Worm (Caenorhabditis elegans) whole organism, early embryonic: ENCODE results near the gene pat-4.

Source experiments
- B0310.2 ChIP-seq: sonication (generic microtip); optimal IDR thresholded peaks from 2 replicates; lab custom pipeline; 2016; ENCODE audit warnings: mild to moderate bottlenecking, missing genetic modification characterization, missing compliant biosample characterization
- F13C5.2 ChIP-seq: sonication (generic microtip); optimal IDR thresholded peaks from 2 replicates; lab custom pipeline; 2017; ENCODE audit warnings: mild to moderate bottlenecking, missing genetic modification characterization, inconsistent platforms, missing compliant biosample characterization
- aly-1 ChIP-seq: sonication (generic microtip); optimal IDR thresholded peaks from 2 replicates; lab custom pipeline; 2016; ENCODE audit warnings: missing genetic modification characterization, missing compliant biosample characterization
- ama-1 ChIP-seq: fragments of 150-350 bp; optimal IDR thresholded peaks from 2 replicates; lab custom pipeline; 2014
- ceh-13 ChIP-seq: fragments of 200-800 bp; sonication (Bioruptor generic); optimal IDR thresholded peaks from 2 replicates; lab custom pipeline; 2018; ENCODE audit warnings: mild to moderate bottlenecking, missing genetic modification characterization, missing compliant biosample characterization
- ceh-36 ChIP-seq: sonication (generic microtip); optimal IDR thresholded peaks from 2 replicates; lab custom pipeline; 2016; ENCODE audit warnings: missing genetic modification characterization, inconsistent platforms, missing compliant biosample characterization
- ets-7 ChIP-seq: sonication (generic microtip); optimal IDR thresholded peaks from 2 replicates; lab custom pipeline; 2016; ENCODE audit warnings: missing genotype, missing genetic modification characterization, missing compliant biosample characterization
- flt-1 ChIP-seq: fragments of 200-800 bp; sonication (Bioruptor generic); IDR thresholded peaks from 2 replicates; pipeline ENCODE4 v1.3.6; 2022; ENCODE audit warnings: missing genetic modification characterization, missing compliant biosample characterization
- hmbx-1 ChIP-seq: sonication (generic microtip); optimal IDR thresholded peaks from 2 replicates; lab custom pipeline; 2016; ENCODE audit warnings: mild to moderate bottlenecking, missing genetic modification characterization, missing compliant biosample characterization
- hmg-4 ChIP-seq: fragments of 200-800 bp; sonication (Bioruptor generic); optimal IDR thresholded peaks from 2 replicates; lab custom pipeline; 2018; ENCODE audit warnings: mild to moderate bottlenecking, missing genetic modification characterization, missing compliant biosample characterization
- hnd-1 ChIP-seq: sonication (generic microtip); optimal IDR thresholded peaks from 2 replicates; lab custom pipeline; 2016; ENCODE audit warnings: missing genetic modification characterization, missing compliant biosample characterization
- pes-1 ChIP-seq: fragments of 200-800 bp; sonication (Bioruptor generic); IDR thresholded peaks from 2 replicates; pipeline ENCODE4 v1.3.6; 2022; ENCODE audit warnings: missing genetic modification reagents, missing genetic modification characterization, missing compliant biosample characterization
- scrt-1 ChIP-seq: fragments of 200-800 bp; sonication (Bioruptor generic); IDR thresholded peaks from 2 replicates; pipeline ENCODE4 v1.3.6; 2022; ENCODE audit warnings: missing genetic modification characterization, missing compliant biosample characterization
- sea-1 ChIP-seq: fragments of 200-800 bp; sonication (Bioruptor generic); conservative IDR thresholded peaks from 2 replicates; pipeline ENCODE4 v1.3.6; 2022; ENCODE audit warnings: missing genetic modification characterization, missing compliant biosample characterization
- tbx-11 ChIP-seq: fragments of 200-800 bp; sonication (Bioruptor generic); IDR thresholded peaks from 2 replicates; pipeline ENCODE4 v1.3.6; 2022; ENCODE audit warnings: missing genetic modification characterization, missing compliant biosample characterization
- tbx-37 ChIP-seq: fragments of 200-800 bp; sonication (Bioruptor generic); conservative IDR thresholded peaks from 2 replicates; pipeline ENCODE4 v1.3.6; 2022; ENCODE audit warnings: missing genetic modification reagents, missing genetic modification characterization, missing compliant biosample characterization
- tra-4 ChIP-seq: sonication (generic microtip); optimal IDR thresholded peaks from 2 replicates; lab custom pipeline; 2017; ENCODE audit warnings: missing genetic modification characterization, missing compliant biosample characterization

The pat-4 gene

ce11 chrIII:67025-67424, 27.6 kb downstream of the pat-4 start:
- TF ChIP-seq B0310.2 (tag; lab: Kevin White, UChicago) (no peak), hmg-4 (GFP tag; lab: Kevin White, UChicago) (no peak), ceh-36 (tag; lab: Kevin White, UChicago) (no peak), tbx-11 (GFP tag; lab: Robert Waterston, UW) (no peak), scrt-1 (GFP tag; lab: Robert Waterston, UW) (no peak), aly-1 (no peak), pes-1 (GFP tag; lab: Robert Waterston, UW) (no peak), hmbx-1 (tag; lab: Kevin White, UChicago) (no peak), sea-1 (no peak), ets-7 (tag; lab: Kevin White, UChicago) (no peak), flt-1 (GFP tag; lab: Robert Waterston, UW) (no peak), ama-1 (lab: Kevin White, UChicago) (no peak), tra-4 (tag; lab: Kevin White, UChicago) (no peak)

ce11 chrIII:66160-66559, 28.4 kb downstream of the pat-4 start, which contains the start of gene pck-1:
Gene pck-1, minus strand, starts transcription at chrIII:66260.
- no peak for TF ChIP-seq tbx-11 (GFP tag; lab: Robert Waterston, UW)
- no peak for TF ChIP-seq sea-1
- TF ChIP-seq pes-1 (GFP tag; lab: Robert Waterston, UW), result no peak
- no peak for TF ChIP-seq hmg-4 (GFP tag; lab: Kevin White, UChicago)
- TF ChIP-seq ceh-36 (tag; lab: Kevin White, UChicago), result no peak
- TF ChIP-seq aly-1, result no peak
- TF ChIP-seq B0310.2 (tag; lab: Kevin White, UChicago), result no peak
- no peak for TF ChIP-seq scrt-1 (GFP tag; lab: Robert Waterston, UW)
- no peak for TF ChIP-seq hnd-1 (tag; lab: Kevin White, UChicago)
- no peak for TF ChIP-seq ceh-13

ce11 chrIII:65626-65937, 29.0 kb downstream of the pat-4 start:
- TF ChIP-seq hnd-1 (tag; lab: Kevin White, UChicago) (no peak), flt-1 (GFP tag; lab: Robert Waterston, UW) (no peak)

ce11 chrIII:64747-65625, 29.6 kb downstream of the pat-4 start:
- TF ChIP-seq tra-4 (tag; lab: Kevin White, UChicago), result no peak
- no peak for TF ChIP-seq scrt-1 (GFP tag; lab: Robert Waterston, UW)
- no peak for TF ChIP-seq aly-1
- no peak for TF ChIP-seq tbx-11 (GFP tag; lab: Robert Waterston, UW)
- TF ChIP-seq ceh-13, result no peak
- no peak for TF ChIP-seq hmbx-1 (tag; lab: Kevin White, UChicago)
- no peak for TF ChIP-seq sea-1
- TF ChIP-seq ceh-36 (tag; lab: Kevin White, UChicago), result no peak
- no peak for TF ChIP-seq hmg-4 (GFP tag; lab: Kevin White, UChicago)
- TF ChIP-seq B0310.2 (tag; lab: Kevin White, UChicago), result no peak
- no peak for TF ChIP-seq ets-7 (tag; lab: Kevin White, UChicago)
- no peak for TF ChIP-seq ama-1 (lab: Kevin White, UChicago)
- no peak for TF ChIP-seq F13C5.2 (tag; lab: Kevin White, UChicago)
- TF ChIP-seq hnd-1 (tag; lab: Kevin White, UChicago), result no peak
- no peak for TF ChIP-seq tbx-37 (GFP tag; lab: Robert Waterston, UW)

ce11 chrIII:63584-64316, 30.9 kb downstream of the pat-4 start:
- TF ChIP-seq hnd-1 (tag; lab: Kevin White, UChicago) (no peak), sea-1 (no peak), B0310.2 (tag; lab: Kevin White, UChicago) (no peak), scrt-1 (GFP tag; lab: Robert Waterston, UW) (no peak)

ce11 chrIII:62383-62873, 32.2 kb downstream of the pat-4 start:
- no peak for TF ChIP-seq tbx-37 (GFP tag; lab: Robert Waterston, UW)
- TF ChIP-seq aly-1, result no peak
- no peak for TF ChIP-seq tbx-11 (GFP tag; lab: Robert Waterston, UW)
- TF ChIP-seq B0310.2 (tag; lab: Kevin White, UChicago), result no peak
- TF ChIP-seq hnd-1 (tag; lab: Kevin White, UChicago), result no peak
- TF ChIP-seq scrt-1 (GFP tag; lab: Robert Waterston, UW), result no peak
- TF ChIP-seq hmbx-1 (tag; lab: Kevin White, UChicago), result no peak
- no peak for TF ChIP-seq ceh-13
- no peak for TF ChIP-seq hmg-4 (GFP tag; lab: Kevin White, UChicago)
- no peak for TF ChIP-seq flt-1 (GFP tag; lab: Robert Waterston, UW)
- TF ChIP-seq pes-1 (GFP tag; lab: Robert Waterston, UW), result no peak
- TF ChIP-seq ceh-36 (tag; lab: Kevin White, UChicago), result no peak
- TF ChIP-seq sea-1, result no peak
- TF ChIP-seq F13C5.2 (tag; lab: Kevin White, UChicago), result no peak
- TF ChIP-seq tra-4 (tag; lab: Kevin White, UChicago), result no peak
- no peak for TF ChIP-seq ets-7 (tag; lab: Kevin White, UChicago)

- TF ChIP-seq hmg-4 (GFP tag; lab: Kevin White, UChicago), result no peak
- TF ChIP-seq hmbx-1 (tag; lab: Kevin White, UChicago), result no peak
- no peak for TF ChIP-seq pes-1 (GFP tag; lab: Robert Waterston, UW)
- TF ChIP-seq aly-1, result no peak
These were observed 33.6 kb downstream of the pat-4 start, which contains the start of gene btb-5 for ce11 chrIII:61045-61444. Gene btb-5, minus strand, starts transcription at chrIII:61145.
